Worm (Caenorhabditis elegans) whole organism, L4/young adult: Measurements from ENCODE around the gene R09H10.7.

Experiments used
- W03F9.2 ChIP-seq: fragments of 150-350 bp; optimal IDR thresholded peaks from 2 replicates; lab custom pipeline; 2014; ENCODE audit warnings: missing biosample characterization, missing genetic modification characterization
- him-1 ChIP-seq: sonication (generic microtip); optimal IDR thresholded peaks from 2 replicates; lab custom pipeline; 2016; ENCODE audit warnings: missing genotype, missing genetic modification reagents, missing genetic modification characterization, missing compliant biosample characterization

- TF ChIP-seq him-1 = no peak
- TF ChIP-seq W03F9.2 = no peak
Observed at ce11 chrIV:10638977-10639376, 18.1 kb downstream of the R09H10.7 start, which contains the start of gene F56C4.2.
